Worm (Caenorhabditis elegans): ENCODE results near the gene K01G12.22.

ce11 chrIV:14203162-14203561, 11.1 kb downstream of the K01G12.22 start, which contains the start of gene F02H6.3:
- TF ChIP-seq snpc-4 (tag; optimal IDR thresholded peaks at IDR 0.05), result no peak
- TF ChIP-seq ceh-43 (GFP tag; optimal IDR thresholded peaks at IDR 0.05), result no peak
- no peak for TF ChIP-seq mab-5 (tag; optimal IDR thresholded peaks at IDR 0.05)
- no peak for TF ChIP-seq sem-2 (GFP tag; optimal IDR thresholded peaks at IDR 0.05)
- no peak for TF ChIP-seq cnd-1 (tag; optimal IDR thresholded peaks at IDR 0.05)
- TF ChIP-seq nhr-28 (tag; optimal IDR thresholded peaks at IDR 0.05), result no peak
- TF ChIP-seq unc-62 (GFP tag; optimal IDR thresholded peaks at IDR 0.05), result no peak
- no peak for TF ChIP-seq nhr-237 (tag; optimal IDR thresholded peaks at IDR 0.05)
